Worm (Caenorhabditis elegans): Measurements from ENCODE around the gene tag-153.

tag-153 gene

DNA sequence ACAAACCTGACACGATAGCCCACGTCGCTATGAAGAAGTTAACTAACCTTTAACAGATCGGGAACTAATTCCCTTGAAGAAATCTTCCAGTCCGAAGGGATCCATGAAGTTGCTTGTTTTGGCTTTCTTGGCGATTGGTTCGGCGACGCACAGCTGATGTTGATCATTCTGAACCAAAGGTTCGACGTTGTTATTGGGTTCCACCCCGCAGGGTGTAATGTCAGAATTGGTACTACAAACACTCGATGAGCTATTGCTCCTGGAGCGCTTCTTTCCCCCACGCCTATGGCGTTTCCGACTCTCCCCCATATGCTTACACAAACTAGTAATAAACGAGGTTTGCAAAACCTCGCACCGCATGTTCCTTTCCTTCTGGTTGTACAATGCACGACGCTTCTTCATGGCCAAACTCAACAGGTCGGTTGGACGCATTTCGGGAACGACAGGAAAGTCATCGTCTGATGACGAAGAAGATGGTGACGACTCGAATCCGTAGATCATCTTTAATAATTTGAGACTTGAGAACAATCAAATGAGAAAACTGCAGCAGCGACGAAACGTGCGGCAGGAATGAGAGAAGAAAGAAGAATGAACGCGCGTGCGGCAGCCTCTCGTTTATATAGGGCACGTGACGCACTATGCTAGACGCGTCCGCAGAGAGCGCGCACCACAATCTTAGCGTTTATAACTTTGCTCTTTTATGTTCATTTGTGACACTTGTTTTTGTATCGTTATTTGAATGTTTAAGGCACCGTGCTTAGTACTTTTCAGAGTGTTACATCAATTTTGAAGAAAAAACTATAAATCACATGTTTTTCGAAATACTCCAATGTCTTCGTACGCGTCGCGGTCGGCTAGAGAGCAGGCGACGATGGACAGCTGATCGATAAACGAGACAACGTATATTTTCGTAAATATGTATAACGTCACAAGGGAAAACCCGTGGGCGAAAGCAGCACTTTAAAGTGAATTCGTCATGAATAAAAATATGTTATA, 21.0 kb downstream of the tag-153 start, which contains the start of gene tos-1:
Gene tos-1, minus strand, starts transcription at position 575 of the 996 bp plus-strand sequence.
- TF ChIP-seq pax-3 (tag; optimal IDR thresholded peaks at IDR 0.05) (peak; percentile 100), efl-1 (optimal IDR thresholded peaks at IDR 0.05) (peak; percentile 90 to 92), efl-1 (GFP tag; optimal IDR thresholded peaks at IDR 0.05 in 1 of 2) (peak; percentile 78 to 99), egl-27 (tag; optimal IDR thresholded peaks at IDR 0.05) (peak; percentile 82 to 95), rnt-1 (tag; optimal IDR thresholded peaks at IDR 0.05) (peak; percentile 82), zag-1 (tag; optimal IDR thresholded peaks at IDR 0.05) (peak; percentile 86), aly-2 (tag; optimal IDR thresholded peaks at IDR 0.05) (peak; percentile 86), blmp-1 (tag; optimal IDR thresholded peaks at IDR 0.05) (peak; percentile 72), ztf-4 (tag; optimal IDR thresholded peaks at IDR 0.05) (peak; percentile 95), aha-1 (tag; optimal IDR thresholded peaks at IDR 0.05) (peak; percentile 90), nhr-237 (tag; optimal IDR thresholded peaks at IDR 0.05) (peak; percentile 94), mef-2 (tag; optimal IDR thresholded peaks at IDR 0.05) (peak; percentile 14), fkh-8 (tag; optimal IDR thresholded peaks at IDR 0.05) (peak; percentile 100), lin-13 (GFP tag; optimal IDR thresholded peaks at IDR 0.05) (peak; percentile 85), grh-1 (GFP tag; IDR thresholded peaks at IDR 0.05) (peak; percentile 99), lir-3 (tag; optimal IDR thresholded peaks at IDR 0.05; ENCODE audit: poor library complexity) (peak; percentile 89), fkh-4 (tag; optimal IDR thresholded peaks at IDR 0.05; ENCODE audit: borderline replicate concordance) (peak; percentile 92), ztf-11 (tag; optimal IDR thresholded peaks at IDR 0.05) (peak in 1 of 2 experiments; percentile 96), isw-1 (GFP tag; IDR thresholded peaks at IDR 0.05) (peak; percentile 99), snu-23 (GFP tag; optimal IDR thresholded peaks at IDR 0.05) (peak; percentile 100), lin-35 (GFP tag; optimal IDR thresholded peaks at IDR 0.05) (peak; percentile 87 to 93), ets-5 (GFP tag; IDR thresholded peaks at IDR 0.05) (0 out of 2 replicates have a peak, but pooled peaks have one; percentile 69), jun-1 (tag; optimal IDR thresholded peaks at IDR 0.05) (peak; percentile 99), hlh-4 (tag; optimal IDR thresholded peaks at IDR 0.05) (peak; percentile 73), fos-1 (tag; optimal IDR thresholded peaks at IDR 0.05) (peak; percentile 90), nhr-28 (tag; optimal IDR thresholded peaks at IDR 0.05) (peak; percentile 72), nhr-47 (tag; optimal IDR thresholded peaks at IDR 0.05) (peak; percentile 100), swsn-7 (tag; optimal IDR thresholded peaks at IDR 0.05) (peak; percentile 100), dsc-1 (tag; optimal IDR thresholded peaks at IDR 0.05) (peak; percentile 100), pag-3 (tag; optimal IDR thresholded peaks at IDR 0.05; ENCODE audit: borderline replicate concordance, insufficient read depth) (peak; percentile 7), lin-15B (tag; optimal IDR thresholded peaks at IDR 0.05) (peak; percentile 66), nhr-71 (tag; optimal IDR thresholded peaks at IDR 0.05) (peak; percentile 100), tlp-1 (tag; optimal IDR thresholded peaks at IDR 0.05) (no peak), fkh-10 (GFP tag; optimal IDR thresholded peaks at IDR 0.05) (peak; percentile 98), snpc-4 (tag; optimal IDR thresholded peaks at IDR 0.05) (peak; percentile 73), nhr-85 (tag) (peak; percentile 100), nhr-77 (tag; optimal IDR thresholded peaks at IDR 0.05) (peak; percentile 98), lin-14 (GFP tag; optimal IDR thresholded peaks at IDR 0.05) (peak; percentile 100), efl-3 (GFP tag; optimal IDR thresholded peaks at IDR 0.05) (peak; percentile 70), ceh-88 (GFP tag; IDR thresholded peaks at IDR 0.05) (peak; percentile 99), sptf-1 (tag; optimal IDR thresholded peaks at IDR 0.05) (no peak), skn-1 (tag; optimal IDR thresholded peaks at IDR 0.05) (peak; percentile 69), dpl-1 (GFP tag; optimal IDR thresholded peaks at IDR 0.05) (peak; percentile 78 to 85 (median 80)), mdl-1 (tag; optimal IDR thresholded peaks at IDR 0.05) (peak; percentile 91 to 97), vab-15 (tag; optimal IDR thresholded peaks at IDR 0.05) (peak; percentile 97), unc-30 (tag; optimal IDR thresholded peaks at IDR 0.05) (no peak), hlh-17 (GFP tag; optimal IDR thresholded peaks at IDR 0.05; ENCODE audit: borderline replicate concordance) (no peak), tbx-2 (tag; optimal IDR thresholded peaks at IDR 0.05) (peak; percentile 99), mep-1 (tag; optimal IDR thresholded peaks at IDR 0.05) (peak; percentile 94), nhr-11 (tag; optimal IDR thresholded peaks at IDR 0.05) (peak; percentile 97)

All from whole organism, L1 larva.